Comparison of ENCODE assay signal across 1 fruit fly cellular context in the genomic region with DNA sequence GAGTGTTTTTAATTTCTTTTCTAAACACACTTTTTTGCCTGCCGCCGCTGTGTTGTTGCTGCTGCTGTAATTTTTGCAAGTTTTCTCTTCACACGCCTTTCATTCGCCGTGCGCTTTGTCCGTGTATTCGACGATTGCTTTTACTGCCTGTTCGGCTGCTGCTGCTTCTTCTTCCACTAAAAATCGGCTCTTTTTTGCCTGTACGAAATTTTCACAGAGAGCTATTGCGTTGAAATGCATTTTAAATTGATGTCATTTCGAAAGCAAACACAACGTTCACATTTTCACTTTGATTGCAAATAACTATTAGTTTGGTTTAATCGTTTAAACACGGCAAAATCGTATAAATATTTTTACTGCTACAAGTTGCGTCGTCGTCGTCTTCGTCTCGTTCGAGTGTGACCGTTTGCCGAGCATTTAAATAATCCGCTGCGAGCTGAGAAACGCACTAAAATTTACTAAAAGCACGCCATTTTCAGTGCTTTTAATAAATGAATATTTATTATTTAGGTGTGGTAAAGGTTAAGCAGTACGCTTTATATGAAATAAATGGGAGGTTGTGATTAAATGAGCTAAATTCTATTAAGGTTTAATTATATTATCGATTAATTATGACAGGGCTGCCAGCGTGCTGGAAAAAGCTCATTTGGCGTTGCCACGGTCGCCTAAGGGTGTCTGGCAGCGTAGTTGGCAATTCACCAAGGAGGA.
TF ChIP-seq lines count a peak whose summit lies in the region.

A gene (minus strand): TSS at position 419 of the 708 bp plus-strand sequence.
A gene (plus strand): TSS at position 681 of the 708 bp plus-strand sequence.

TF ChIP-seq in whole organism, embryonic, 481 proteins besides CTCF, POLR2A, EP300 and RAD21 (continued from another document):
- TF ChIP-seq Hsf (GFP tag; optimal IDR thresholded peaks at IDR 0.05; lab: Kevin White, UChicago) (peak; percentile 11), CG2712 (tag; optimal IDR thresholded peaks at IDR 0.05; lab: Kevin White, UChicago) (peak; percentile 26), Sin3A (optimal IDR thresholded peaks at IDR 0.05; lab: Kevin White, UChicago) (peak; percentile 91), chif (GFP tag; optimal IDR thresholded peaks at IDR 0.05; lab: Kevin White, UChicago) (no peak), BEAF-32 (GFP tag; optimal IDR thresholded peaks at IDR 0.05; lab: Kevin White, UChicago) (peak; percentile 66), trem (tag; optimal IDR thresholded peaks at IDR 0.05; lab: Kevin White, UChicago) (peak; percentile 64), CG4730 (GFP tag; IDR thresholded peaks at IDR 0.05; lab: Robert Waterston, UW) (no peak), hkb (optimal IDR thresholded peaks at IDR 0.05; lab: Kevin White, UChicago) (peak; percentile 69), hkb (GFP tag; IDR thresholded peaks at IDR 0.05; lab: Robert Waterston, UW) (no peak), kah (GFP tag; optimal IDR thresholded peaks at IDR 0.05; lab: Kevin White, UChicago) (no peak), CG17385 (GFP tag; optimal IDR thresholded peaks at IDR 0.05; lab: Kevin White, UChicago) (peak; percentile 97), pzg (GFP tag; optimal IDR thresholded peaks at IDR 0.05; lab: Kevin White, UChicago) (peak; percentile 87), Ada2b (GFP tag; IDR thresholded peaks at IDR 0.05; lab: Robert Waterston, UW) (no peak), CG10267 (tag; optimal IDR thresholded peaks at IDR 0.05; lab: Kevin White, UChicago) (peak; percentile 8), oc (tag; optimal IDR thresholded peaks at IDR 0.05; lab: Kevin White, UChicago) (no peak), Blimp-1 (GFP tag; optimal IDR thresholded peaks at IDR 0.05; lab: Kevin White, UChicago) (no peak), CG10959 (GFP tag; IDR thresholded peaks at IDR 0.05; lab: Robert Waterston, UW) (no peak), CG2889 (GFP tag; IDR thresholded peaks at IDR 0.05; lab: Robert Waterston, UW) (no peak), zen (tag; optimal IDR thresholded peaks at IDR 0.05; lab: Kevin White, UChicago) (no peak), Xbp1 (GFP tag; optimal IDR thresholded peaks at IDR 0.05; lab: Kevin White, UChicago) (peak; percentile 3), chn (GFP tag; optimal IDR thresholded peaks at IDR 0.05; lab: Kevin White, UChicago) (no peak), Hmx (GFP tag; optimal IDR thresholded peaks at IDR 0.05; lab: Kevin White, UChicago) (no peak), bowl (GFP tag; IDR thresholded peaks at IDR 0.05; lab: Robert Waterston, UW) (no peak), CG18764 (GFP tag; optimal IDR thresholded peaks at IDR 0.05; lab: Kevin White, UChicago) (no peak), CG2120 (GFP tag; optimal IDR thresholded peaks at IDR 0.05; lab: Kevin White, UChicago) (peak; percentile 33), eyg (GFP tag; optimal IDR thresholded peaks at IDR 0.05; lab: Kevin White, UChicago) (no peak), dmrt99B (tag; optimal IDR thresholded peaks at IDR 0.05; lab: Kevin White, UChicago) (no peak), CG12942 (GFP tag; optimal IDR thresholded peaks at IDR 0.05; lab: Kevin White, UChicago) (no peak), Ets97D (GFP tag; optimal IDR thresholded peaks at IDR 0.05; lab: Kevin White, UChicago) (peak; percentile 66), Hmr (GFP tag; optimal IDR thresholded peaks at IDR 0.05; lab: Kevin White, UChicago) (peak; percentile 54), Max (GFP tag; optimal IDR thresholded peaks at IDR 0.05; lab: Kevin White, UChicago) (peak; percentile 24), stc (GFP tag; IDR thresholded peaks at IDR 0.05; lab: Robert Waterston, UW) (no peak), Abd-B (GFP tag; optimal IDR thresholded peaks at IDR 0.05; lab: Kevin White, UChicago) (peak; percentile 49), YL-1 (GFP tag; optimal IDR thresholded peaks at IDR 0.05; lab: Kevin White, UChicago) (peak; percentile 42), CG16815 (GFP tag; optimal IDR thresholded peaks at IDR 0.05; lab: Kevin White, UChicago) (no peak), wdn (GFP tag; IDR thresholded peaks at IDR 0.05; lab: Robert Waterston, UW) (no peak), stwl (tag; optimal IDR thresholded peaks at IDR 0.05; lab: Kevin White, UChicago) (peak; percentile 4), sna (GFP tag; IDR thresholded peaks at IDR 0.05; lab: Robert Waterston, UW; ENCODE audit: partially characterized antibody) (no peak), CG13894 (tag; optimal IDR thresholded peaks at IDR 0.05; lab: Kevin White, UChicago) (no peak), da (GFP tag; optimal IDR thresholded peaks at IDR 0.05; lab: Kevin White, UChicago) (no peak), CG11560 (tag; IDR thresholded peaks at IDR 0.05; lab: Robert Waterston, UW) (no peak), CG4820 (GFP tag; optimal IDR thresholded peaks at IDR 0.05; lab: Kevin White, UChicago) (no peak), CG7928 (GFP tag; optimal IDR thresholded peaks at IDR 0.05; lab: Kevin White, UChicago) (peak; percentile 8), onecut (GFP tag; IDR thresholded peaks at IDR 0.05; lab: Robert Waterston, UW) (peak; percentile 86), MESR4 (GFP tag; optimal IDR thresholded peaks at IDR 0.05; lab: Kevin White, UChicago) (peak; percentile 80), CG15601 (tag; optimal IDR thresholded peaks at IDR 0.05; lab: Kevin White, UChicago) (no peak), gfzf (GFP tag; optimal IDR thresholded peaks at IDR 0.05; lab: Kevin White, UChicago) (peak; percentile 81), CG9797 (GFP tag; optimal IDR thresholded peaks at IDR 0.05; lab: Kevin White, UChicago) (peak; percentile 83), unc-4 (GFP tag; IDR thresholded peaks at IDR 0.05; lab: Robert Waterston, UW; ENCODE audit: partially characterized antibody) (no peak), Dbx (GFP tag; IDR thresholded peaks at IDR 0.05; lab: Robert Waterston, UW) (no peak), Bdp1 (GFP tag; optimal IDR thresholded peaks at IDR 0.05; lab: Kevin White, UChicago) (no peak), CG4854 (GFP tag; optimal IDR thresholded peaks at IDR 0.05; lab: Kevin White, UChicago) (peak; percentile 46), bcd (GFP tag; optimal IDR thresholded peaks at IDR 0.05; lab: Kevin White, UChicago) (peak; percentile 26), CG10147 (GFP tag; optimal IDR thresholded peaks at IDR 0.05; lab: Kevin White, UChicago) (peak; percentile 12), Meics (GFP tag; optimal IDR thresholded peaks at IDR 0.05; lab: Kevin White, UChicago) (no peak), CG15514 (GFP tag; optimal IDR thresholded peaks at IDR 0.05; lab: Kevin White, UChicago) (peak; percentile 60), E2f1 (GFP tag; IDR thresholded peaks at IDR 0.05; lab: Robert Waterston, UW) (no peak), sens (GFP tag; lab: Kevin White, UChicago) (peak; percentile 14)
